Fruit fly (Drosophila melanogaster) whole organism, prepupa: ENCODE data around the gene Qsox4.

Experiments
- CG31627 ChIP-seq: fragments of 200-800 bp; sonication (Bioruptor generic); optimal IDR thresholded peaks from 3 replicates; lab custom pipeline; 2016; ENCODE audit warnings: missing biosample characterization, missing genetic modification characterization
- CG3919 ChIP-seq: fragments of 200-800 bp; sonication (Bioruptor generic); optimal IDR thresholded peaks from 3 replicates; lab custom pipeline; 2016; ENCODE audit warnings: missing biosample characterization, missing genetic modification characterization
- CG4318 ChIP-seq: fragments of 200-800 bp; sonication (Bioruptor generic); optimal IDR thresholded peaks from 3 replicates; lab custom pipeline; 2017; ENCODE audit warnings: missing biosample characterization, mild to moderate bottlenecking, missing genetic modification characterization
- Eip75B ChIP-seq: fragments of 200-800 bp; sonication (Bioruptor generic); optimal IDR thresholded peaks from 3 replicates; lab custom pipeline; 2016; ENCODE audit warnings: missing biosample characterization, missing genetic modification characterization
- Met ChIP-seq: fragments of 200-800 bp; sonication (Bioruptor generic); optimal IDR thresholded peaks from 3 replicates; lab custom pipeline; 2016; ENCODE audit warnings: missing biosample characterization, missing genetic modification characterization
- Smox ChIP-seq: fragments of 200-800 bp; sonication (Bioruptor generic); optimal IDR thresholded peaks from 3 replicates; lab custom pipeline; 2016; ENCODE audit warnings: missing biosample characterization, missing genetic modification characterization
- Sox102F ChIP-seq: fragments of 200-800 bp; sonication (Bioruptor generic); optimal IDR thresholded peaks from 2 replicates; lab custom pipeline; 2016; ENCODE audit warnings: missing biosample characterization, mild to moderate bottlenecking, missing genetic modification characterization
- achi ChIP-seq: fragments of 200-800 bp; sonication (Bioruptor generic); optimal IDR thresholded peaks from 3 replicates; lab custom pipeline; 2016; ENCODE audit warnings: missing biosample characterization, missing genetic modification characterization

- TF ChIP-seq achi (GFP tag; lab: Kevin White, UChicago) (no peak), Eip75B (GFP tag; lab: Kevin White, UChicago) (no peak), Sox102F (GFP tag; lab: Kevin White, UChicago) (no peak), Met (GFP tag; lab: Kevin White, UChicago) (no peak), Smox (GFP tag; lab: Kevin White, UChicago) (no peak), CG4318 (GFP tag; lab: Kevin White, UChicago) (no peak), CG31627 (GFP tag; lab: Kevin White, UChicago) (peak; percentile 29), CG3919 (no peak)
Observed at dm6 chr3R:23679911-23680336, 22.6 kb upstream of the Qsox4 start, which contains the start of gene eIF3d1.
